Worm (Caenorhabditis elegans) whole organism, late embryonic: ENCODE measurements around the gene mboa-2.

Source experiments
- C38D4.7 ChIP-seq: fragments of 200-800 bp; sonication (Bioruptor generic); optimal IDR thresholded peaks from 2 replicates; lab custom pipeline; 2018; ENCODE audit warnings: mild to moderate bottlenecking, missing genetic modification characterization, moderate library complexity, missing compliant biosample characterization
- K09A11.1 ChIP-seq: sonication (generic microtip); optimal IDR thresholded peaks from 2 replicates; lab custom pipeline; 2017; ENCODE audit warnings: antibody characterized with exemption, mild to moderate bottlenecking, missing genetic modification characterization, missing compliant biosample characterization; ENCODE audit not compliant: insufficient read depth
- T23F11.4 ChIP-seq: fragments of 200-800 bp; sonication (Bioruptor generic); optimal IDR thresholded peaks from 2 replicates; lab custom pipeline; 2018; ENCODE audit warnings: mild to moderate bottlenecking, missing genetic modification characterization, missing compliant biosample characterization
- ceh-18 ChIP-seq: sonication (generic microtip); optimal IDR thresholded peaks from 2 replicates; lab custom pipeline; 2016; ENCODE audit warnings: missing genetic modification characterization, missing compliant biosample characterization
- ceh-2 ChIP-seq: sonication (generic microtip); optimal IDR thresholded peaks from 2 replicates; lab custom pipeline; 2016; ENCODE audit warnings: missing genotype, missing genetic modification characterization, missing compliant biosample characterization
- ceh-24 ChIP-seq: sonication (generic microtip); optimal IDR thresholded peaks from 2 replicates; lab custom pipeline; 2016; ENCODE audit warnings: mild to moderate bottlenecking, missing genetic modification characterization, missing compliant biosample characterization
- ceh-45 ChIP-seq: fragments of 200-800 bp; sonication (Bioruptor generic); IDR thresholded peaks from 2 replicates; pipeline ENCODE4 v1.3.6; 2022; ENCODE audit warnings: missing genetic modification reagents, missing genetic modification characterization, missing compliant biosample characterization
- ceh-6 ChIP-seq: fragments of 200-800 bp; sonication (Bioruptor generic); optimal IDR thresholded peaks from 2 replicates; lab custom pipeline; 2018; ENCODE audit warnings: mild to moderate bottlenecking, missing genetic modification characterization, missing compliant biosample characterization
- ceh-9 ChIP-seq: sonication (generic microtip); optimal IDR thresholded peaks from 2 replicates; lab custom pipeline; 2016; ENCODE audit warnings: mild to moderate bottlenecking, missing genetic modification characterization, inconsistent platforms, missing compliant biosample characterization
- dmd-4 ChIP-seq: sonication (generic microtip); optimal IDR thresholded peaks from 2 replicates; lab custom pipeline; 2016; ENCODE audit warnings: borderline replicate concordance, missing genetic modification characterization, missing compliant biosample characterization
- elt-2 ChIP-seq: sonication (generic microtip); optimal IDR thresholded peaks from 2 replicates; lab custom pipeline; 2016; ENCODE audit warnings: missing genetic modification reagents, missing genetic modification characterization, missing compliant biosample characterization
- eyg-1 ChIP-seq: sonication (generic microtip); optimal IDR thresholded peaks from 2 replicates; lab custom pipeline; 2016; ENCODE audit warnings: missing genotype, missing genetic modification characterization, missing compliant biosample characterization
- fax-1 ChIP-seq: sonication (generic microtip); optimal IDR thresholded peaks from 2 replicates; lab custom pipeline; 2016; ENCODE audit warnings: missing genotype, missing genetic modification characterization, missing compliant biosample characterization
- gmeb-2 ChIP-seq: sonication (generic microtip); optimal IDR thresholded peaks from 2 replicates; lab custom pipeline; 2016; ENCODE audit warnings: missing genetic modification characterization, inconsistent platforms, missing compliant biosample characterization
- hlh-13 ChIP-seq: fragments of 200-800 bp; sonication (Bioruptor generic); optimal IDR thresholded peaks from 2 replicates; lab custom pipeline; 2018; ENCODE audit warnings: mild to moderate bottlenecking, missing genetic modification characterization, missing compliant biosample characterization
- hlh-15 ChIP-seq: sonication (generic microtip); optimal IDR thresholded peaks from 2 replicates; lab custom pipeline; 2016; ENCODE audit warnings: missing genetic modification characterization, missing compliant biosample characterization
- hlh-30 ChIP-seq: sonication (generic microtip); optimal IDR thresholded peaks from 2 replicates; lab custom pipeline; 2017; ENCODE audit warnings: antibody characterized with exemption, missing genetic modification characterization, missing compliant biosample characterization; ENCODE audit not compliant: insufficient read depth
- hlh-6 ChIP-seq: sonication (generic microtip); optimal IDR thresholded peaks from 2 replicates; lab custom pipeline; 2016; ENCODE audit warnings: missing genotype, missing genetic modification characterization, missing compliant biosample characterization
- lim-6 ChIP-seq: sonication (generic microtip); optimal IDR thresholded peaks from 2 replicates; lab custom pipeline; 2016; ENCODE audit warnings: missing genetic modification characterization, missing compliant biosample characterization
- madf-2 ChIP-seq: sonication (generic microtip); optimal IDR thresholded peaks from 2 replicates; lab custom pipeline; 2017; ENCODE audit warnings: missing genetic modification characterization, missing compliant biosample characterization
- npax-4 ChIP-seq: sonication (generic microtip); optimal IDR thresholded peaks from 2 replicates; lab custom pipeline; 2016; ENCODE audit warnings: missing genetic modification characterization, missing compliant biosample characterization
- odd-2 ChIP-seq: sonication (generic microtip); optimal IDR thresholded peaks from 2 replicates; lab custom pipeline; 2017; ENCODE audit warnings: antibody characterized with exemption, mild to moderate bottlenecking, missing genetic modification characterization, missing compliant biosample characterization
- pat-9 ChIP-seq: fragments of 200-800 bp; sonication (Bioruptor generic); optimal IDR thresholded peaks from 2 replicates; lab custom pipeline; 2018; ENCODE audit warnings: mild to moderate bottlenecking, missing genetic modification characterization, moderate library complexity, missing compliant biosample characterization
- pax-1 ChIP-seq: fragments of 150-350 bp; optimal IDR thresholded peaks from 2 replicates; lab custom pipeline; 2014; ENCODE audit warnings: missing biosample characterization, missing genetic modification characterization
- pha-2 ChIP-seq: sonication (generic microtip); optimal IDR thresholded peaks from 2 replicates; lab custom pipeline; 2017; ENCODE audit warnings: mild to moderate bottlenecking, missing genetic modification characterization, missing compliant biosample characterization
- pha-4 ChIP-seq: fragments of 150-350 bp; optimal IDR thresholded peaks from 2 replicates; lab custom pipeline; 2018; ENCODE audit warnings: missing biosample characterization, missing genetic modification reagents, missing genetic modification characterization
- pros-1 ChIP-seq: fragments of 150-350 bp; optimal IDR thresholded peaks from 2 replicates; lab custom pipeline; 2014; ENCODE audit warnings: missing biosample characterization, missing genetic modification reagents, missing genetic modification characterization
- ref-2 ChIP-seq: sonication (generic microtip); optimal IDR thresholded peaks from 2 replicates; lab custom pipeline; 2016; ENCODE audit warnings: missing genetic modification characterization, missing compliant biosample characterization
- syd-9 ChIP-seq: sonication (generic microtip); optimal IDR thresholded peaks from 2 replicates; lab custom pipeline; 2016; ENCODE audit warnings: mild to moderate bottlenecking, missing genetic modification characterization, moderate library complexity, missing compliant biosample characterization
- tbx-7 ChIP-seq: sonication (generic microtip); optimal IDR thresholded peaks from 2 replicates; lab custom pipeline; 2016; ENCODE audit warnings: missing genotype, missing genetic modification characterization, missing compliant biosample characterization
- ttx-3 ChIP-seq: sonication (generic microtip); optimal IDR thresholded peaks from 2 replicates; lab custom pipeline; 2016; ENCODE audit warnings: missing genetic modification reagents, missing genetic modification characterization, missing compliant biosample characterization
- unc-42 ChIP-seq: sonication (generic microtip); optimal IDR thresholded peaks from 2 replicates; lab custom pipeline; 2016; ENCODE audit warnings: missing genotype, missing genetic modification characterization, missing compliant biosample characterization
- unc-86 ChIP-seq: sonication (generic microtip); optimal IDR thresholded peaks from 2 replicates; lab custom pipeline; 2016; ENCODE audit warnings: missing genetic modification characterization, missing compliant biosample characterization

Gene mboa-2

ce11 chrV:11121247-11121646 is 1.0 kb downstream of the mboa-2 start:
- peak; percentile 81 for TF ChIP-seq hlh-30 (tag; lab: Kevin White, UChicago)
- no peak for TF ChIP-seq ref-2 (tag; lab: Kevin White, UChicago)
- no peak for TF ChIP-seq hlh-13 (GFP tag; lab: Kevin White, UChicago)
- TF ChIP-seq unc-42 (tag; lab: Kevin White, UChicago) = peak; percentile 77

ce11 chrV:11119294-11119755 is 3.0 kb downstream of the mboa-2 start, which contains the start of gene scb-1:
Gene scb-1 (minus strand): TSS chrV:11119705.
- no peak for TF ChIP-seq C38D4.7 (GFP tag; lab: Kevin White, UChicago)
- no peak for TF ChIP-seq ceh-2 (tag; lab: Kevin White, UChicago)
- no peak for TF ChIP-seq fax-1
- no peak for TF ChIP-seq ceh-6
- no peak for TF ChIP-seq hlh-30 (tag; lab: Kevin White, UChicago)
- TF ChIP-seq ref-2 (tag; lab: Kevin White, UChicago) = no peak
- TF ChIP-seq pha-2 (tag; lab: Kevin White, UChicago) = no peak
- TF ChIP-seq ceh-24 (tag; lab: Kevin White, UChicago) = no peak
- no peak for TF ChIP-seq hlh-15 (tag; lab: Kevin White, UChicago)
- TF ChIP-seq gmeb-2 = no peak
- TF ChIP-seq K09A11.1 = no peak
- TF ChIP-seq ttx-3 (tag; lab: Kevin White, UChicago) = no peak
- TF ChIP-seq lim-6 (tag; lab: Kevin White, UChicago) = no peak
- TF ChIP-seq hlh-6 (tag; lab: Kevin White, UChicago) = no peak
- no peak for TF ChIP-seq pha-4 (tag; lab: Kevin White, UChicago)
- TF ChIP-seq eyg-1 = no peak
- TF ChIP-seq ceh-9 (tag; lab: Kevin White, UChicago) = no peak
- TF ChIP-seq pros-1 (tag; lab: Kevin White, UChicago) = no peak

ce11 chrV:11118179-11118725 is 4.0 kb downstream of the mboa-2 start:
- TF ChIP-seq hlh-13 (GFP tag; lab: Kevin White, UChicago) (no peak), lim-6 (tag; lab: Kevin White, UChicago) (no peak), madf-2 (tag; lab: Kevin White, UChicago) (no peak), pat-9 (tag; lab: Kevin White, UChicago) (no peak), ceh-6 (no peak), unc-86 (tag; lab: Kevin White, UChicago) (no peak), unc-42 (tag; lab: Kevin White, UChicago) (no peak), ttx-3 (tag; lab: Kevin White, UChicago) (no peak), ceh-45 (GFP tag; lab: Robert Waterston, UW) (no peak), tbx-7 (tag; lab: Kevin White, UChicago) (no peak), syd-9 (tag; lab: Kevin White, UChicago) (no peak), elt-2 (tag; lab: Kevin White, UChicago) (no peak), hlh-6 (tag; lab: Kevin White, UChicago) (no peak), pax-1 (tag; lab: Kevin White, UChicago) (no peak), ceh-18 (tag; lab: Kevin White, UChicago) (no peak), odd-2 (tag; lab: Kevin White, UChicago) (no peak), gmeb-2 (no peak), dmd-4 (tag; lab: Kevin White, UChicago) (no peak)

- TF ChIP-seq npax-4 (tag; lab: Kevin White, UChicago) (no peak), odd-2 (tag; lab: Kevin White, UChicago) (no peak), hlh-13 (GFP tag; lab: Kevin White, UChicago) (no peak), T23F11.4 (GFP tag; lab: Kevin White, UChicago) (no peak), ttx-3 (tag; lab: Kevin White, UChicago) (no peak), pha-2 (tag; lab: Kevin White, UChicago) (no peak)
Observed at ce11 chrV:11113607-11114006, 8.7 kb downstream of the mboa-2 start, which contains the start of gene math-33. Gene math-33 (plus strand): TSS chrV:11113907.
